Fruit fly (Drosophila melanogaster) whole organism: ENCODE data around the gene CG14221.

Source experiments
- CG8478 ChIP-seq: fragments of >200 bp; optimal IDR thresholded peaks from 2 replicates; lab custom pipeline; 2018; ENCODE audit warnings: inconsistent platforms
- Dll ChIP-seq: fragments of >200 bp; optimal IDR thresholded peaks from 2 replicates; lab custom pipeline; 2017
- EcR ChIP-seq, 2 experiments: fragments of >200 bp; optimal IDR thresholded peaks; 2 replicates each; lab custom pipeline; 2017; ENCODE audit warnings: missing biosample characterization in 2 of 2, missing genetic modification characterization in 2 of 2, missing genetic modification reagents in 2 of 2
- pan ChIP-seq: fragments of >200 bp; optimal IDR thresholded peaks from 2 replicates; lab custom pipeline; 2017
- usp ChIP-seq: fragments of >200 bp; optimal IDR thresholded peaks from 2 replicates; lab custom pipeline; 2017; ENCODE audit warnings: missing biosample characterization, missing genetic modification characterization, mixed read lengths

DNA sequence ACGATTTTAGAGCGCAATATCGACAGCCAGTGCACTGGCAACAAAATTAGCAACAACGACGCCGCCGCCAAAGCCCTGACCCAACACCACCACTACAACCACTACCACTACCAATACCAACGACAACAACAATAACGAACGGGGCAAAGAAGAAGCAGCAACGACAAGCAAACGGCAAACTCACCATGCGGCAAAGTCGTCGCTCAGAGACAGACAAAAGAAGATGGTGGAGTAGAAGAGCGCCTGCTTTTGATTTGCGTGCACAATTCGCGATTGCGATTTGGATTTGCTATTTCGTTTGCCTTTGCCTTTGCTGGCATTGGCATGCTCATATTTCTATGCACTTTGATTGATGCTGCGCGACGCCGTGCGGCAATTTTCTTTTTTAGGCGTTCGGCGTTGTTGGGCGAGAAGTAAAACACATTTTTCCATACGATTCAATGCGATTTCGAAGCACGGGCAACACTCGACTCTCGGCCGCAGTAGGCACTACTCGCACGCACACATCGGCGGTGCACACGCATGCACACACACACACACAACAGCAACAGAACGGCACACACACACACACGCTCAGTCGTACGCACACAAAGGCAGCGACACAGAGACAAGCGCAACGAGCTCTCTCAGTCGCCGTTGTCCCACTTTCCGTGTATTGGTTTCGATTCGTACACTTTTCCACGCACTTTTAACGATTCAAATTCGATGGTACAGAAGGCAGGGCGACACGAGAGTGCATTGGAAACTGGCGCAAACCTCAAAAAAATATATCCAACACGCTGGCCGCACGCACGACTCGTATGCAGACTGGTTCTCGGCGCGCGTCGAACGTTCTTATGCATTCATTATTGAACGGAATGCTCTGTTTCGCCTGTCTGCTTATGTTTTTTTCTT, 16.6 kb upstream of the CG14221 start:
- TF ChIP-seq pan (lab: Kevin White, UChicago) (no peak), usp (GFP tag; lab: Kevin White, UChicago) (no peak), CG8478 (peak; percentile 73), Dll (lab: Kevin White, UChicago) (no peak), EcR (GFP tag; optimal IDR thresholded peaks at IDR 0.05; lab: Kevin White, UChicago) (no peak)
